Fruit fly (Drosophila melanogaster) whole organism, wandering third instar larva: ENCODE measurements around the gene Samuel.

Experiments
- Dfd ChIP-seq: fragments of >200 bp; optimal IDR thresholded peaks from 2 replicates; lab custom pipeline; 2017; ENCODE audit warnings: missing biosample characterization, missing genetic modification characterization
- GATAd ChIP-seq: sonication (Bioruptor generic); optimal IDR thresholded peaks from 2 replicates; lab custom pipeline; 2016; ENCODE audit warnings: missing biosample characterization, missing genetic modification characterization
- foxo ChIP-seq, 2 experiments: fragments of 200-800 bp; sonication (Bioruptor generic); optimal IDR thresholded peaks; 2 replicates in 1 of 2; 3 replicates in 1 of 2; lab custom pipeline; 2016 to 2017; ENCODE audit warnings: missing biosample characterization in 2 of 2, missing genetic modification characterization in 2 of 2

- TF ChIP-seq Dfd (GFP tag; lab: Kevin White, UChicago) = no peak
- no peak for TF ChIP-seq GATAd (GFP tag; lab: Kevin White, UChicago)
- TF ChIP-seq foxo (GFP tag; optimal IDR thresholded peaks at IDR 0.05; lab: Kevin White, UChicago) = no peak
Measured at dm6 chr2L:11068441-11068840, 1.6 kb upstream of the Samuel start.
